Fruit fly (Drosophila melanogaster) whole organism, embryonic: ENCODE data around the gene Cyp12a4.

Experiments used
- Atf-2 ChIP-seq: fragments of 200-800 bp; sonication (Bioruptor generic); optimal IDR thresholded peaks from 2 replicates; lab custom pipeline; 2016; ENCODE audit warnings: missing biosample characterization, missing genetic modification characterization
- Bgb ChIP-seq: fragments of 200-800 bp; sonication (Bioruptor generic); IDR thresholded peaks from 2 replicates; pipeline ENCODE4 v1.3.6; 2022; ENCODE audit warnings: missing biosample characterization, missing genetic modification characterization; ENCODE audit not compliant: partially characterized antibody
- CG12769 ChIP-seq: fragments of 200-800 bp; sonication (Bioruptor generic); optimal IDR thresholded peaks from 2 replicates; lab custom pipeline; 2019; ENCODE audit warnings: missing biosample characterization, mild to moderate bottlenecking, missing genetic modification characterization, moderate library complexity
- CG13296 ChIP-seq: fragments of 200-800 bp; sonication (Bioruptor generic); optimal IDR thresholded peaks from 3 replicates; lab custom pipeline; 2018; ENCODE audit warnings: missing biosample characterization, mild to moderate bottlenecking, missing genetic modification characterization
- CG14710 ChIP-seq: fragments of 200-800 bp; sonication (Bioruptor generic); optimal IDR thresholded peaks from 3 replicates; lab custom pipeline; 2019; ENCODE audit warnings: missing biosample characterization, mild to moderate bottlenecking, missing genetic modification characterization, moderate library complexity
- CG15601 ChIP-seq: fragments of 200-800 bp; sonication (Bioruptor generic); optimal IDR thresholded peaks from 3 replicates; lab custom pipeline; 2019; ENCODE audit warnings: missing biosample characterization, mild to moderate bottlenecking, missing genetic modification characterization, moderate library complexity
- CG1647 ChIP-seq: fragments of 200-800 bp; sonication (Bioruptor generic); optimal IDR thresholded peaks from 3 replicates; lab custom pipeline; 2016; ENCODE audit warnings: missing biosample characterization, missing genetic modification characterization
- CG16813 ChIP-seq: fragments of 200-800 bp; sonication (Bioruptor generic); IDR thresholded peaks from 3 replicates; pipeline ENCODE4 v1.3.6; 2022; ENCODE audit warnings: missing biosample characterization, missing genetic modification characterization; ENCODE audit not compliant: partially characterized antibody
- CG16815 ChIP-seq: fragments of 200-800 bp; sonication (Bioruptor generic); optimal IDR thresholded peaks from 3 replicates; lab custom pipeline; 2017; ENCODE audit warnings: missing biosample characterization, mild to moderate bottlenecking, missing genetic modification characterization
- CG3281 ChIP-seq: fragments of 200-800 bp; sonication (Bioruptor generic); optimal IDR thresholded peaks from 3 replicates; lab custom pipeline; 2017; ENCODE audit warnings: missing biosample characterization, mild to moderate bottlenecking, missing genetic modification characterization
- CG6254 ChIP-seq: fragments of 200-800 bp; sonication (Bioruptor generic); optimal IDR thresholded peaks from 3 replicates; lab custom pipeline; 2017; ENCODE audit warnings: mild to moderate bottlenecking, missing biosample characterization, missing genetic modification reagents, missing genetic modification characterization
- CG6813 ChIP-seq: fragments of 200-800 bp; sonication (Bioruptor generic); optimal IDR thresholded peaks from 2 replicates; lab custom pipeline; 2017; ENCODE audit warnings: missing biosample characterization, missing genetic modification characterization, mild to moderate bottlenecking, moderate library complexity, missing genetic modification reagents
- CG7556 ChIP-seq: fragments of 200-800 bp; sonication (Bioruptor generic); optimal IDR thresholded peaks from 2 replicates; lab custom pipeline; 2017; ENCODE audit warnings: missing biosample characterization, mild to moderate bottlenecking, missing genetic modification characterization
- CG7928 ChIP-seq: fragments of 200-800 bp; sonication (Bioruptor generic); optimal IDR thresholded peaks from 2 replicates; lab custom pipeline; 2017; ENCODE audit warnings: missing biosample characterization, mild to moderate bottlenecking, missing genetic modification characterization
- CG8281 ChIP-seq: fragments of 200-800 bp; sonication (Bioruptor generic); optimal IDR thresholded peaks from 2 replicates; lab custom pipeline; 2018; ENCODE audit warnings: missing biosample characterization, mild to moderate bottlenecking, missing genetic modification characterization, moderate library complexity
- CG8290 ChIP-seq, 3 experiments: fragments of 200-800 bp; sonication (Bioruptor generic); optimal IDR thresholded peaks; 2 replicates each; lab custom pipeline; 2016 to 2019; ENCODE audit warnings: missing biosample characterization in 3 of 3, missing genetic modification characterization in 3 of 3, mild to moderate bottlenecking in 2 of 3, moderate library complexity in 1 of 3
- CG9797 ChIP-seq: fragments of 200-800 bp; sonication (Bioruptor generic); optimal IDR thresholded peaks from 3 replicates; lab custom pipeline; 2018; ENCODE audit warnings: missing biosample characterization, mild to moderate bottlenecking, missing genetic modification characterization
- Dip3 ChIP-seq: fragments of 200-800 bp; sonication (Bioruptor generic); optimal IDR thresholded peaks from 3 replicates; lab custom pipeline; 2016; ENCODE audit warnings: missing biosample characterization, missing genetic modification characterization
- Dll ChIP-seq: fragments of 200-800 bp; sonication (Bioruptor generic); IDR thresholded peaks from 4 replicates; pipeline ENCODE4 v1.3.6; 2022; ENCODE audit warnings: missing biosample characterization, missing genetic modification characterization; ENCODE audit not compliant: partially characterized antibody
- Dp ChIP-seq: fragments of 200-800 bp; sonication (Bioruptor generic); optimal IDR thresholded peaks from 2 replicates; lab custom pipeline; 2018; ENCODE audit warnings: missing biosample characterization, mild to moderate bottlenecking, missing genetic modification characterization, moderate library complexity
- Hey ChIP-seq: fragments of 200-800 bp; sonication (Bioruptor generic); optimal IDR thresholded peaks from 3 replicates; lab custom pipeline; 2018; ENCODE audit warnings: missing biosample characterization, mild to moderate bottlenecking, missing genetic modification characterization
- HmgD ChIP-seq: fragments of 200-800 bp; sonication (Bioruptor generic); optimal IDR thresholded peaks from 3 replicates; lab custom pipeline; 2016; ENCODE audit warnings: missing biosample characterization, missing genetic modification characterization
- HmgZ ChIP-seq: fragments of 200-800 bp; sonication (Bioruptor generic); optimal IDR thresholded peaks from 2 replicates; lab custom pipeline; 2018; ENCODE audit warnings: missing biosample characterization, mild to moderate bottlenecking, missing genetic modification characterization
- Hmr ChIP-seq: fragments of 200-800 bp; sonication (Bioruptor generic); optimal IDR thresholded peaks from 3 replicates; lab custom pipeline; 2017; ENCODE audit warnings: mild to moderate bottlenecking, missing biosample characterization, missing genetic modification reagents, missing genetic modification characterization
- Jarid2 ChIP-seq: fragments of 200-800 bp; sonication (Bioruptor generic); optimal IDR thresholded peaks from 3 replicates; lab custom pipeline; 2017; ENCODE audit warnings: mild to moderate bottlenecking, missing biosample characterization, missing genetic modification reagents, missing genetic modification characterization
- Lim3 ChIP-seq: fragments of 200-800 bp; sonication (Bioruptor generic); IDR thresholded peaks from 2 replicates; pipeline ENCODE4 v1.3.6; 2022; ENCODE audit warnings: missing biosample characterization, missing genetic modification characterization
- MBD-R2 ChIP-seq: fragments of 200-800 bp; sonication (Bioruptor generic); IDR thresholded peaks from 2 replicates; pipeline ENCODE4 v1.3.6; 2022; ENCODE audit warnings: missing biosample characterization, missing genetic modification characterization
- MESR4 ChIP-seq: fragments of 200-800 bp; sonication (Bioruptor generic); optimal IDR thresholded peaks from 2 replicates; lab custom pipeline; 2018; ENCODE audit warnings: missing biosample characterization, mild to moderate bottlenecking, missing genetic modification characterization, moderate library complexity
- Myb ChIP-seq: fragments of 200-800 bp; sonication (Bioruptor generic); optimal IDR thresholded peaks from 2 replicates; lab custom pipeline; 2016; ENCODE audit warnings: missing biosample characterization, missing genetic modification characterization
- Neu2 ChIP-seq: fragments of 200-800 bp; sonication (Bioruptor generic); optimal IDR thresholded peaks from 3 replicates; lab custom pipeline; 2016; ENCODE audit warnings: missing biosample characterization, missing genetic modification characterization, borderline replicate concordance
- PHDP ChIP-seq: fragments of 200-800 bp; sonication (Bioruptor generic); optimal IDR thresholded peaks from 3 replicates; lab custom pipeline; 2018; ENCODE audit warnings: missing biosample characterization, mild to moderate bottlenecking, missing genetic modification characterization, moderate library complexity
- al ChIP-seq: fragments of 200-800 bp; sonication (Bioruptor generic); IDR thresholded peaks from 2 replicates; pipeline ENCODE4 v1.3.6; 2022; ENCODE audit warnings: missing biosample characterization, missing genetic modification characterization
- amos ChIP-seq: fragments of 200-800 bp; sonication (Bioruptor generic); IDR thresholded peaks from 2 replicates; pipeline ENCODE4 v1.3.6; 2022; ENCODE audit warnings: missing biosample characterization, missing genetic modification characterization; ENCODE audit not compliant: partially characterized antibody
- btn ChIP-seq: fragments of 200-800 bp; sonication (Bioruptor generic); optimal IDR thresholded peaks from 2 replicates; lab custom pipeline; 2016; ENCODE audit warnings: missing biosample characterization, missing genetic modification characterization
- corto ChIP-seq: fragments of 200-800 bp; sonication (Bioruptor generic); optimal IDR thresholded peaks from 2 replicates; lab custom pipeline; 2016; ENCODE audit warnings: missing biosample characterization, mild to moderate bottlenecking, missing genetic modification characterization, moderate library complexity
- crp ChIP-seq, 2 experiments: fragments of 200-800 bp; sonication (Bioruptor generic); optimal IDR thresholded peaks; 2 replicates in 1 of 2; 3 replicates in 1 of 2; lab custom pipeline; 2017; ENCODE audit warnings: missing biosample characterization in 2 of 2, missing genetic modification characterization in 2 of 2, mild to moderate bottlenecking in 1 of 2, moderate library complexity in 1 of 2
- fu2 ChIP-seq: fragments of 200-800 bp; sonication (Bioruptor generic); optimal IDR thresholded peaks from 2 replicates; lab custom pipeline; 2016; ENCODE audit warnings: missing biosample characterization, missing genetic modification characterization
- gfzf ChIP-seq: fragments of 200-800 bp; sonication (Bioruptor generic); optimal IDR thresholded peaks from 2 replicates; lab custom pipeline; 2016; ENCODE audit warnings: missing biosample characterization, mild to moderate bottlenecking, missing genetic modification characterization, moderate library complexity
- ind ChIP-seq: fragments of 200-800 bp; sonication (Bioruptor generic); optimal IDR thresholded peaks from 3 replicates; lab custom pipeline; 2016; ENCODE audit warnings: missing biosample characterization, missing genetic modification characterization
- odd ChIP-seq: fragments of 200-800 bp; sonication (Bioruptor generic); optimal IDR thresholded peaks from 2 replicates; lab custom pipeline; 2017; ENCODE audit warnings: missing biosample characterization, mild to moderate bottlenecking, missing genetic modification characterization
- onecut ChIP-seq: fragments of 200-800 bp; sonication (Bioruptor generic); IDR thresholded peaks from 2 replicates; pipeline ENCODE4 v1.3.6; 2022; ENCODE audit warnings: missing biosample characterization, missing genetic modification characterization
- otp ChIP-seq: fragments of 200-800 bp; sonication (Bioruptor generic); IDR thresholded peaks from 3 replicates; pipeline ENCODE4, ENCODE4 v1.3.6; 2022; ENCODE audit warnings: missing biosample characterization, missing genetic modification characterization
- ro ChIP-seq: fragments of 200-800 bp; sonication (Bioruptor generic); IDR thresholded peaks from 2 replicates; pipeline ENCODE4 v1.3.6; 2022; ENCODE audit warnings: missing biosample characterization, missing genetic modification characterization
- row ChIP-seq: fragments of 200-800 bp; sonication (Bioruptor generic); IDR thresholded peaks from 3 replicates; pipeline ENCODE4 v1.3.6; 2022; ENCODE audit warnings: missing biosample characterization, missing genetic modification characterization
- sd ChIP-seq: fragments of 200-800 bp; sonication (Bioruptor generic); optimal IDR thresholded peaks from 3 replicates; lab custom pipeline; 2018; ENCODE audit warnings: missing biosample characterization, mild to moderate bottlenecking, missing genetic modification characterization, moderate library complexity
- sens ChIP-seq: fragments of 200-800 bp; sonication (Bioruptor generic); peaks from one replicate; lab custom pipeline; 2016; ENCODE audit warnings: missing biosample characterization, missing genetic modification characterization
- stwl ChIP-seq: fragments of 200-800 bp; sonication (Bioruptor generic); optimal IDR thresholded peaks from 3 replicates; lab custom pipeline; 2018; ENCODE audit warnings: missing biosample characterization, mild to moderate bottlenecking, missing genetic modification characterization, moderate library complexity
- vvl ChIP-seq: fragments of 200-800 bp; sonication (Bioruptor generic); IDR thresholded peaks from 2 replicates; pipeline ENCODE4 v1.3.6; 2022; ENCODE audit warnings: missing biosample characterization, missing genetic modification characterization

The Cyp12a4 gene

dm6 chr3R:19094799-19095418 lies 40.0 kb upstream of the Cyp12a4 start, which contains the start of the genes mRpL55 and ATPsynD (continued):
- TF ChIP-seq al (GFP tag; lab: Robert Waterston, UW): no peak
- no peak for TF ChIP-seq btn (GFP tag; lab: Kevin White, UChicago)
- TF ChIP-seq row (GFP tag; lab: Robert Waterston, UW): peak; percentile 25; the same call in 1 of the 3 replicates
- peak; percentile 6 for TF ChIP-seq Jarid2 (GFP tag; lab: Kevin White, UChicago)
- TF ChIP-seq HmgD (GFP tag; lab: Kevin White, UChicago): peak; percentile 28
- TF ChIP-seq CG9797 (GFP tag; lab: Kevin White, UChicago): peak; percentile 74
- TF ChIP-seq Neu2 (GFP tag; lab: Kevin White, UChicago): no peak
- no peak for TF ChIP-seq CG16813 (GFP tag; lab: Robert Waterston, UW)
- TF ChIP-seq Dll (GFP tag; lab: Robert Waterston, UW): no peak
- TF ChIP-seq Hmr: peak; percentile 31
- peak; percentile 35; the same call in 1 of the 2 replicates for TF ChIP-seq amos (GFP tag; lab: Robert Waterston, UW)
- TF ChIP-seq crp (GFP tag; optimal IDR thresholded peaks at IDR 0.05; lab: Kevin White, UChicago): peak; percentile 27 to 90
- peak; percentile 38 for TF ChIP-seq Dp
- peak; percentile 27 for TF ChIP-seq Myb
- TF ChIP-seq MESR4: peak; percentile 87
- TF ChIP-seq onecut: no peak
- TF ChIP-seq ro (GFP tag; lab: Robert Waterston, UW): no peak
- TF ChIP-seq CG3281 (GFP tag; lab: Kevin White, UChicago): peak; percentile 9
- peak; percentile 49 for TF ChIP-seq sd (tag; lab: Kevin White, UChicago)
- no peak for TF ChIP-seq Lim3 (GFP tag; lab: Robert Waterston, UW)
- peak; percentile 70 for TF ChIP-seq sens
- TF ChIP-seq otp (GFP tag; lab: Robert Waterston, UW): no peak
- TF ChIP-seq HmgZ (tag; lab: Kevin White, UChicago): peak; percentile 50
- no peak for TF ChIP-seq CG16815
- TF ChIP-seq CG6254 (GFP tag; lab: Kevin White, UChicago): no peak
- no peak for TF ChIP-seq CG8290 (GFP tag; optimal IDR thresholded peaks at IDR 0.05; lab: Kevin White, UChicago)
- peak in 1 of 2 experiments; percentile 57 for TF ChIP-seq CG8290 (tag; optimal IDR thresholded peaks at IDR 0.05; lab: Kevin White, UChicago)
- TF ChIP-seq CG1647 (GFP tag; lab: Kevin White, UChicago): no peak
- TF ChIP-seq CG7556 (GFP tag; lab: Kevin White, UChicago): no peak
- TF ChIP-seq Atf-2 (GFP tag; lab: Kevin White, UChicago): no peak
- no peak for TF ChIP-seq Hey (tag; lab: Kevin White, UChicago)
- TF ChIP-seq CG7928: peak; percentile 88
- no peak for TF ChIP-seq CG8281 (tag; lab: Kevin White, UChicago)
- peak; percentile 8; the same call in 1 of the 2 replicates for TF ChIP-seq Bgb (GFP tag; lab: Robert Waterston, UW)
- TF ChIP-seq CG15601 (tag; lab: Kevin White, UChicago): peak; percentile 44
- peak; percentile 38; the same call in 1 of the 2 replicates for TF ChIP-seq vvl (GFP tag; lab: Robert Waterston, UW)
- TF ChIP-seq Dip3: no peak
- peak; percentile 70 for TF ChIP-seq stwl (tag; lab: Kevin White, UChicago)
- TF ChIP-seq corto (GFP tag; lab: Kevin White, UChicago): no peak
- TF ChIP-seq CG6813 (GFP tag; lab: Kevin White, UChicago): no peak
- peak; percentile 96 for TF ChIP-seq gfzf (GFP tag; lab: Kevin White, UChicago)
- TF ChIP-seq fu2 (GFP tag; lab: Kevin White, UChicago): peak; percentile 9
- TF ChIP-seq CG13296: no peak
- TF ChIP-seq odd (GFP tag; lab: Kevin White, UChicago): no peak
- TF ChIP-seq CG14710 (tag; lab: Kevin White, UChicago): peak; percentile 21
- TF ChIP-seq CG12769 (tag; lab: Kevin White, UChicago): peak; percentile 4
- peak; percentile 82 for TF ChIP-seq MBD-R2 (GFP tag; lab: Robert Waterston, UW)
- no peak for TF ChIP-seq ind (GFP tag; lab: Kevin White, UChicago)
- TF ChIP-seq PHDP (tag; lab: Kevin White, UChicago): peak; percentile 3
